Worm (Caenorhabditis elegans) whole organism, late embryonic: ENCODE results near the gene C34F6.5.

ENCODE experiments used
- C08G9.2 ChIP-seq: sonication (generic microtip); optimal IDR thresholded peaks from 2 replicates; lab custom pipeline; 2016; ENCODE audit warnings: mild to moderate bottlenecking, missing genetic modification characterization, moderate library complexity, missing compliant biosample characterization
- K02D7.2 ChIP-seq: sonication (generic microtip); optimal IDR thresholded peaks from 2 replicates; lab custom pipeline; 2017; ENCODE audit warnings: mild to moderate bottlenecking, missing genetic modification characterization, missing compliant biosample characterization
- K09A11.1 ChIP-seq: sonication (generic microtip); optimal IDR thresholded peaks from 2 replicates; lab custom pipeline; 2017; ENCODE audit warnings: antibody characterized with exemption, mild to moderate bottlenecking, missing genetic modification characterization, missing compliant biosample characterization; ENCODE audit not compliant: insufficient read depth
- T23F11.4 ChIP-seq: fragments of 200-800 bp; sonication (Bioruptor generic); optimal IDR thresholded peaks from 2 replicates; lab custom pipeline; 2018; ENCODE audit warnings: mild to moderate bottlenecking, missing genetic modification characterization, missing compliant biosample characterization
- ahr-1 ChIP-seq: sonication (generic microtip); optimal IDR thresholded peaks from 2 replicates; lab custom pipeline; 2016; ENCODE audit warnings: missing genetic modification characterization, missing compliant biosample characterization
- ceh-18 ChIP-seq: sonication (generic microtip); optimal IDR thresholded peaks from 2 replicates; lab custom pipeline; 2016; ENCODE audit warnings: missing genetic modification characterization, missing compliant biosample characterization
- ceh-19 ChIP-seq: fragments of 200-800 bp; sonication (Bioruptor generic); optimal IDR thresholded peaks from 2 replicates; lab custom pipeline; 2018; ENCODE audit warnings: mild to moderate bottlenecking, missing genetic modification characterization, missing compliant biosample characterization
- ceh-22 ChIP-seq: sonication (generic microtip); optimal IDR thresholded peaks from 2 replicates; lab custom pipeline; 2017; ENCODE audit warnings: missing biosample characterization, missing genetic modification characterization
- ceh-30 ChIP-seq: fragments of 150-350 bp; optimal IDR thresholded peaks from 2 replicates; lab custom pipeline; 2014; ENCODE audit warnings: missing biosample characterization, missing genetic modification characterization
- ceh-31 ChIP-seq: sonication (generic microtip); optimal IDR thresholded peaks from 2 replicates; lab custom pipeline; 2016; ENCODE audit warnings: missing genetic modification characterization, missing compliant biosample characterization
- ceh-34 ChIP-seq: sonication (generic microtip); optimal IDR thresholded peaks from 2 replicates; lab custom pipeline; 2016; ENCODE audit warnings: mild to moderate bottlenecking, missing genetic modification characterization, missing compliant biosample characterization
- ceh-45 ChIP-seq: fragments of 200-800 bp; sonication (Bioruptor generic); IDR thresholded peaks from 2 replicates; pipeline ENCODE4 v1.3.6; 2022; ENCODE audit warnings: missing genetic modification reagents, missing genetic modification characterization, missing compliant biosample characterization
- che-1 ChIP-seq: sonication (generic microtip); optimal IDR thresholded peaks from 2 replicates; lab custom pipeline; 2016; ENCODE audit warnings: mild to moderate bottlenecking, missing genetic modification characterization, missing compliant biosample characterization
- dmd-4 ChIP-seq: sonication (generic microtip); optimal IDR thresholded peaks from 2 replicates; lab custom pipeline; 2016; ENCODE audit warnings: borderline replicate concordance, missing genetic modification characterization, missing compliant biosample characterization
- dve-1 ChIP-seq: sonication (generic microtip); optimal IDR thresholded peaks from 2 replicates; lab custom pipeline; 2017; ENCODE audit warnings: antibody characterized with exemption, mild to moderate bottlenecking, missing genetic modification characterization, missing compliant biosample characterization
- elt-2 ChIP-seq: sonication (generic microtip); optimal IDR thresholded peaks from 2 replicates; lab custom pipeline; 2016; ENCODE audit warnings: missing genetic modification reagents, missing genetic modification characterization, missing compliant biosample characterization
- ets-4 ChIP-seq: sonication (generic microtip); optimal IDR thresholded peaks from 2 replicates; lab custom pipeline; 2016; ENCODE audit warnings: missing genetic modification characterization, missing compliant biosample characterization
- fax-1 ChIP-seq: sonication (generic microtip); optimal IDR thresholded peaks from 2 replicates; lab custom pipeline; 2016; ENCODE audit warnings: missing genotype, missing genetic modification characterization, missing compliant biosample characterization
- fkh-10 ChIP-seq: fragments of 150-350 bp; optimal IDR thresholded peaks from 2 replicates; lab custom pipeline; 2014; ENCODE audit warnings: missing biosample characterization, missing genetic modification reagents, missing genetic modification characterization
- fkh-6 ChIP-seq: sonication (generic microtip); optimal IDR thresholded peaks from 2 replicates; lab custom pipeline; 2016; ENCODE audit warnings: missing genetic modification characterization, missing compliant biosample characterization
- gmeb-2 ChIP-seq: sonication (generic microtip); optimal IDR thresholded peaks from 2 replicates; lab custom pipeline; 2016; ENCODE audit warnings: missing genetic modification characterization, inconsistent platforms, missing compliant biosample characterization
- hlh-13 ChIP-seq: fragments of 200-800 bp; sonication (Bioruptor generic); optimal IDR thresholded peaks from 2 replicates; lab custom pipeline; 2018; ENCODE audit warnings: mild to moderate bottlenecking, missing genetic modification characterization, missing compliant biosample characterization
- lim-6 ChIP-seq: sonication (generic microtip); optimal IDR thresholded peaks from 2 replicates; lab custom pipeline; 2016; ENCODE audit warnings: missing genetic modification characterization, missing compliant biosample characterization
- madf-2 ChIP-seq: sonication (generic microtip); optimal IDR thresholded peaks from 2 replicates; lab custom pipeline; 2017; ENCODE audit warnings: missing genetic modification characterization, missing compliant biosample characterization
- nfya-1 ChIP-seq: sonication (generic microtip); optimal IDR thresholded peaks from 2 replicates; lab custom pipeline; 2017; ENCODE audit warnings: missing genetic modification characterization, mild to moderate bottlenecking, missing compliant biosample characterization, antibody characterized with exemption, moderate library complexity
- nhr-11 ChIP-seq: fragments of 150-350 bp; optimal IDR thresholded peaks from 2 replicates; lab custom pipeline; 2014; ENCODE audit warnings: missing biosample characterization, missing genetic modification characterization
- nhr-232 ChIP-seq: sonication (generic microtip); optimal IDR thresholded peaks from 2 replicates; lab custom pipeline; 2016; ENCODE audit warnings: missing genetic modification characterization, missing compliant biosample characterization
- odd-2 ChIP-seq: sonication (generic microtip); optimal IDR thresholded peaks from 2 replicates; lab custom pipeline; 2017; ENCODE audit warnings: antibody characterized with exemption, mild to moderate bottlenecking, missing genetic modification characterization, missing compliant biosample characterization
- pax-1 ChIP-seq: fragments of 150-350 bp; optimal IDR thresholded peaks from 2 replicates; lab custom pipeline; 2014; ENCODE audit warnings: missing biosample characterization, missing genetic modification characterization
- pha-2 ChIP-seq: sonication (generic microtip); optimal IDR thresholded peaks from 2 replicates; lab custom pipeline; 2017; ENCODE audit warnings: mild to moderate bottlenecking, missing genetic modification characterization, missing compliant biosample characterization
- pqm-1 ChIP-seq: sonication (generic microtip); optimal IDR thresholded peaks from 2 replicates; lab custom pipeline; 2016; ENCODE audit warnings: missing genetic modification characterization, missing compliant biosample characterization
- ref-2 ChIP-seq: sonication (generic microtip); optimal IDR thresholded peaks from 2 replicates; lab custom pipeline; 2016; ENCODE audit warnings: missing genetic modification characterization, missing compliant biosample characterization
- syd-9 ChIP-seq: sonication (generic microtip); optimal IDR thresholded peaks from 2 replicates; lab custom pipeline; 2016; ENCODE audit warnings: mild to moderate bottlenecking, missing genetic modification characterization, moderate library complexity, missing compliant biosample characterization
- tbx-2 ChIP-seq: sonication (generic microtip); optimal IDR thresholded peaks from 2 replicates; lab custom pipeline; 2016; ENCODE audit warnings: missing genetic modification characterization, missing compliant biosample characterization
- unc-3 ChIP-seq, 2 experiments: fragments of 200-800 bp in 1 of 2; sonication (Bioruptor generic) in 1 of 2; sonication (generic microtip) in 1 of 2; conservative IDR thresholded peaks in 1 of 2; optimal IDR thresholded peaks in 1 of 2; 2 replicates each; pipeline versions ENCODE4 v1.3.6 to Lab custom; 2016 to 2022; ENCODE audit warnings: missing compliant biosample characterization in 2 of 2, missing genetic modification characterization in 2 of 2, missing genetic modification reagents in 1 of 2
- unc-42 ChIP-seq: sonication (generic microtip); optimal IDR thresholded peaks from 2 replicates; lab custom pipeline; 2016; ENCODE audit warnings: missing genotype, missing genetic modification characterization, missing compliant biosample characterization
- unc-86 ChIP-seq: sonication (generic microtip); optimal IDR thresholded peaks from 2 replicates; lab custom pipeline; 2016; ENCODE audit warnings: missing genetic modification characterization, missing compliant biosample characterization

C34F6.5 gene

ce11 chrX:11226595-11226994, 17.9 kb upstream of the C34F6.5 start, which contains the start of gene C34F6.12:
C34F6.12 (minus strand) TSS chrX:11226695.
- TF ChIP-seq T23F11.4 (GFP tag; lab: Kevin White, UChicago) = no peak
- no peak for TF ChIP-seq ceh-18
- no peak for TF ChIP-seq unc-86
- no peak for TF ChIP-seq pax-1
- no peak for TF ChIP-seq fkh-10 (GFP tag; lab: Kevin White, UChicago)

- TF ChIP-seq ceh-22 (tag; lab: Kevin White, UChicago) = no peak
- TF ChIP-seq madf-2 = no peak
- TF ChIP-seq ceh-19 (GFP tag; lab: Kevin White, UChicago) = no peak
- no peak for TF ChIP-seq fax-1 (tag; lab: Kevin White, UChicago)
- TF ChIP-seq ceh-45 (GFP tag; lab: Robert Waterston, UW) = no peak
- no peak for TF ChIP-seq K02D7.2 (tag; lab: Kevin White, UChicago)
- no peak for TF ChIP-seq hlh-13 (GFP tag; lab: Kevin White, UChicago)
- no peak for TF ChIP-seq odd-2 (tag; lab: Kevin White, UChicago)
- no peak for TF ChIP-seq nhr-232 (tag; lab: Kevin White, UChicago)
- TF ChIP-seq unc-3 (GFP tag; conservative IDR thresholded peaks at IDR 0.05; lab: Robert Waterston, UW) = no peak
- TF ChIP-seq unc-3 (tag; optimal IDR thresholded peaks at IDR 0.05; lab: Kevin White, UChicago) = no peak
- no peak for TF ChIP-seq lim-6 (tag; lab: Kevin White, UChicago)
- TF ChIP-seq dve-1 = no peak
- TF ChIP-seq tbx-2 (tag; lab: Kevin White, UChicago) = no peak
- TF ChIP-seq C08G9.2 (tag; lab: Kevin White, UChicago) = no peak
- no peak for TF ChIP-seq elt-2 (tag; lab: Kevin White, UChicago)
- TF ChIP-seq gmeb-2 (tag; lab: Kevin White, UChicago) = no peak
- no peak for TF ChIP-seq che-1 (tag; lab: Kevin White, UChicago)
- no peak for TF ChIP-seq fkh-6 (tag; lab: Kevin White, UChicago)
- TF ChIP-seq ceh-30 = no peak
Measured at ce11 chrX:11222597-11223218, 14.0 kb upstream of the C34F6.5 start, which contains the start of gene C34F6.9. C34F6.9 (minus strand) TSS chrX:11222647.

ce11 chrX:11215420-11216050, 6.8 kb upstream of the C34F6.5 start, which contains the start of the genes C34F6.7 and idh-2:
C34F6.7 (minus strand) TSS chrX:11215470.
idh-2 (plus strand) TSS chrX:11216000.
- peak; percentile 29 for TF ChIP-seq nfya-1 (tag; lab: Kevin White, UChicago)
- peak; percentile 68 for TF ChIP-seq elt-2 (tag; lab: Kevin White, UChicago)
- no peak for TF ChIP-seq dmd-4 (tag; lab: Kevin White, UChicago)

ce11 chrX:11211360-11211759, 2.7 kb upstream of the C34F6.5 start:
- TF ChIP-seq K09A11.1 (no peak), ahr-1 (tag; lab: Kevin White, UChicago) (no peak), ref-2 (tag; lab: Kevin White, UChicago) (no peak), dve-1 (no peak), ets-4 (tag; lab: Kevin White, UChicago) (no peak), ceh-31 (tag; lab: Kevin White, UChicago) (peak; percentile 15), nhr-11 (tag; lab: Kevin White, UChicago) (no peak), syd-9 (tag; lab: Kevin White, UChicago) (no peak), ceh-34 (no peak), fkh-6 (tag; lab: Kevin White, UChicago) (no peak), elt-2 (tag; lab: Kevin White, UChicago) (no peak), madf-2 (no peak), pha-2 (tag; lab: Kevin White, UChicago) (no peak), pqm-1 (tag; lab: Kevin White, UChicago) (no peak), ceh-22 (tag; lab: Kevin White, UChicago) (no peak), unc-42 (tag; lab: Kevin White, UChicago) (peak; percentile 3), ceh-19 (GFP tag; lab: Kevin White, UChicago) (no peak)
